Worm (Caenorhabditis elegans) whole organism, midembryonic: ENCODE measurements around the gene T14B4.8.

Experiments
- T22C8.4 ChIP-seq: fragments of 200-800 bp; sonication (Bioruptor generic); IDR thresholded peaks from 2 replicates; pipeline ENCODE4 v1.3.6; 2022; ENCODE audit warnings: missing genetic modification characterization, missing compliant biosample characterization
- ztf-23 ChIP-seq: fragments of 200-800 bp; sonication (Bioruptor generic); IDR thresholded peaks from 2 replicates; pipeline ENCODE4 v1.3.6; 2022; ENCODE audit warnings: missing genetic modification reagents, missing genetic modification characterization, missing compliant biosample characterization
- ztf-29 ChIP-seq: fragments of 200-800 bp; sonication (Bioruptor generic); IDR thresholded peaks from 2 replicates; pipeline ENCODE4 v1.3.6; 2022; ENCODE audit warnings: missing genetic modification reagents, missing genetic modification characterization, missing compliant biosample characterization

ce11 chrII:6742614-6743013, 13.4 kb upstream of the T14B4.8 start, which contains the start of gene F41G3.6:
- TF ChIP-seq ztf-29 = no peak
- no peak for TF ChIP-seq T22C8.4 (GFP tag; lab: Robert Waterston, UW)
- no peak for TF ChIP-seq ztf-23 (GFP tag; lab: Robert Waterston, UW)
